Fruit fly (Drosophila melanogaster) whole organism, embryonic: ENCODE results near the gene CG17768.

Source experiments
- BEAF-32 ChIP-seq: fragments of 200-800 bp; sonication (Bioruptor generic); optimal IDR thresholded peaks from 3 replicates; lab custom pipeline; 2017; ENCODE audit warnings: missing biosample characterization, missing genetic modification characterization, mild to moderate bottlenecking, moderate library complexity, missing genetic modification reagents
- CG10147 ChIP-seq: fragments of 200-800 bp; sonication (Bioruptor generic); optimal IDR thresholded peaks from 2 replicates; lab custom pipeline; 2019; ENCODE audit warnings: missing biosample characterization, mild to moderate bottlenecking, missing genetic modification characterization, moderate library complexity
- CG11456 ChIP-seq: fragments of 200-800 bp; sonication (Bioruptor generic); IDR thresholded peaks from 3 replicates; pipeline ENCODE4 v1.3.6; 2022; ENCODE audit warnings: missing biosample characterization, missing genetic modification characterization
- CG11504 ChIP-seq: fragments of 200-800 bp; sonication (Bioruptor generic); optimal IDR thresholded peaks from 3 replicates; lab custom pipeline; 2019; ENCODE audit warnings: missing biosample characterization, mild to moderate bottlenecking, missing genetic modification characterization, moderate library complexity
- CG11695 ChIP-seq: fragments of 200-800 bp; sonication (Bioruptor generic); IDR thresholded peaks from 3 replicates; pipeline ENCODE4 v1.3.6; 2022; ENCODE audit warnings: missing biosample characterization, missing genetic modification characterization
- CG13287 ChIP-seq: fragments of 200-800 bp; sonication (Bioruptor generic); IDR thresholded peaks from 2 replicates; pipeline ENCODE4 v1.3.6; 2022; ENCODE audit warnings: missing biosample characterization, missing genetic modification characterization; ENCODE audit not compliant: partially characterized antibody
- CG13775 ChIP-seq: fragments of 200-800 bp; sonication (Bioruptor generic); optimal IDR thresholded peaks from 3 replicates; lab custom pipeline; 2017; ENCODE audit warnings: missing biosample characterization, mild to moderate bottlenecking, missing genetic modification characterization
- CG14965 ChIP-seq: fragments of 200-800 bp; sonication (Bioruptor generic); optimal IDR thresholded peaks from 2 replicates; lab custom pipeline; 2016; ENCODE audit warnings: missing biosample characterization, missing genetic modification characterization, borderline replicate concordance
- CG1603 ChIP-seq: fragments of 200-800 bp; sonication (Bioruptor generic); optimal IDR thresholded peaks from 2 replicates; lab custom pipeline; 2019; ENCODE audit warnings: missing biosample characterization, mild to moderate bottlenecking, missing genetic modification characterization, moderate library complexity
- CG16813 ChIP-seq: fragments of 200-800 bp; sonication (Bioruptor generic); IDR thresholded peaks from 3 replicates; pipeline ENCODE4 v1.3.6; 2022; ENCODE audit warnings: missing biosample characterization, missing genetic modification characterization; ENCODE audit not compliant: partially characterized antibody
- CG2116 ChIP-seq: fragments of 200-800 bp; sonication (Bioruptor generic); optimal IDR thresholded peaks from 3 replicates; lab custom pipeline; 2018; ENCODE audit warnings: missing biosample characterization, mild to moderate bottlenecking, missing genetic modification characterization
- CG30431 ChIP-seq: fragments of 200-800 bp; sonication (Bioruptor generic); optimal IDR thresholded peaks from 2 replicates; lab custom pipeline; 2017; ENCODE audit warnings: missing biosample characterization, missing genetic modification characterization
- CG3065 ChIP-seq: fragments of 200-800 bp; sonication (Bioruptor generic); optimal IDR thresholded peaks from 2 replicates; lab custom pipeline; 2016; ENCODE audit warnings: missing biosample characterization, missing genetic modification characterization
- CG34224 ChIP-seq: fragments of 200-800 bp; sonication (Bioruptor generic); IDR thresholded peaks from 3 replicates; pipeline ENCODE4 v1.3.6; 2022; ENCODE audit warnings: missing biosample characterization, missing genetic modification characterization; ENCODE audit not compliant: partially characterized antibody
- CG3847 ChIP-seq: fragments of 200-800 bp; sonication (Bioruptor generic); IDR thresholded peaks from 2 replicates; pipeline ENCODE4 v1.3.6; 2022; ENCODE audit warnings: missing biosample characterization, missing genetic modification characterization
- CG6272 ChIP-seq: fragments of 200-800 bp; sonication (Bioruptor generic); IDR thresholded peaks from 2 replicates; pipeline ENCODE4 v1.3.6; 2022; ENCODE audit warnings: missing biosample characterization, missing genetic modification characterization
- CG6765 ChIP-seq: fragments of 200-800 bp; sonication (Bioruptor generic); optimal IDR thresholded peaks from 3 replicates; lab custom pipeline; 2017; ENCODE audit warnings: missing biosample characterization, mild to moderate bottlenecking, missing genetic modification characterization
- CG6791 ChIP-seq: fragments of 200-800 bp; sonication (Bioruptor generic); IDR thresholded peaks from 3 replicates; pipeline ENCODE4 v1.3.6; 2022; ENCODE audit warnings: missing biosample characterization, missing genetic modification characterization; ENCODE audit not compliant: partially characterized antibody
- CG8290 ChIP-seq, 3 experiments: fragments of 200-800 bp; sonication (Bioruptor generic); optimal IDR thresholded peaks; 2 replicates each; lab custom pipeline; 2016 to 2019; ENCODE audit warnings: missing biosample characterization in 3 of 3, missing genetic modification characterization in 3 of 3, mild to moderate bottlenecking in 2 of 3, moderate library complexity in 1 of 3
- CG9727 ChIP-seq: fragments of 200-800 bp; sonication (Bioruptor generic); optimal IDR thresholded peaks from 3 replicates; lab custom pipeline; 2017; ENCODE audit warnings: missing biosample characterization, mild to moderate bottlenecking, missing genetic modification characterization
- Drgx ChIP-seq: fragments of 200-800 bp; sonication (Bioruptor generic); IDR thresholded peaks from 2 replicates; pipeline ENCODE4 v1.3.6; 2022; ENCODE audit warnings: missing biosample characterization, missing genetic modification characterization
- Ets97D ChIP-seq: fragments of 200-800 bp; sonication (Bioruptor generic); optimal IDR thresholded peaks from 3 replicates; lab custom pipeline; 2016; ENCODE audit warnings: missing biosample characterization, missing genetic modification characterization
- Fer3 ChIP-seq: fragments of 200-800 bp; sonication (Bioruptor generic); optimal IDR thresholded peaks from 2 replicates; lab custom pipeline; 2018; ENCODE audit warnings: missing biosample characterization, mild to moderate bottlenecking, missing genetic modification characterization, moderate library complexity
- GATAe ChIP-seq: fragments of 200-800 bp; sonication (Bioruptor generic); conservative IDR thresholded peaks from 2 replicates; pipeline ENCODE4 v1.3.6; 2022; ENCODE audit warnings: missing biosample characterization, missing genetic modification characterization
- Lim3 ChIP-seq: fragments of 200-800 bp; sonication (Bioruptor generic); IDR thresholded peaks from 2 replicates; pipeline ENCODE4 v1.3.6; 2022; ENCODE audit warnings: missing biosample characterization, missing genetic modification characterization
- MBD-R2 ChIP-seq: fragments of 200-800 bp; sonication (Bioruptor generic); IDR thresholded peaks from 2 replicates; pipeline ENCODE4 v1.3.6; 2022; ENCODE audit warnings: missing biosample characterization, missing genetic modification characterization
- MESR4 ChIP-seq: fragments of 200-800 bp; sonication (Bioruptor generic); optimal IDR thresholded peaks from 2 replicates; lab custom pipeline; 2018; ENCODE audit warnings: missing biosample characterization, mild to moderate bottlenecking, missing genetic modification characterization, moderate library complexity
- Max ChIP-seq: fragments of 200-800 bp; sonication (Bioruptor generic); optimal IDR thresholded peaks from 2 replicates; lab custom pipeline; 2016; ENCODE audit warnings: missing biosample characterization, mild to moderate bottlenecking, missing genetic modification characterization
- Med ChIP-seq: fragments of 200-800 bp; sonication (Bioruptor generic); peaks from one replicate; lab custom pipeline; 2016; ENCODE audit warnings: missing biosample characterization, missing genetic modification characterization, mild to moderate bottlenecking, inconsistent platforms, moderate library complexity
- Sin3A ChIP-seq: fragments of >200 bp; optimal IDR thresholded peaks from 2 replicates; lab custom pipeline; 2018
- Taf1 ChIP-seq: fragments of 200-800 bp; sonication (Bioruptor generic); IDR thresholded peaks from 2 replicates; pipeline ENCODE4 v1.3.6; 2022; ENCODE audit warnings: missing biosample characterization, missing genetic modification characterization
- Xrp1 ChIP-seq: fragments of 200-800 bp; sonication (Bioruptor generic); IDR thresholded peaks from 2 replicates; pipeline ENCODE4 v1.3.6; 2022; ENCODE audit warnings: missing biosample characterization, missing genetic modification characterization
- ara ChIP-seq: fragments of 200-800 bp; sonication (Bioruptor generic); IDR thresholded peaks from 2 replicates; pipeline ENCODE4 v1.3.6; 2022; ENCODE audit warnings: missing biosample characterization, missing genetic modification characterization
- caup ChIP-seq: fragments of 200-800 bp; sonication (Bioruptor generic); optimal IDR thresholded peaks from 3 replicates; lab custom pipeline; 2017; ENCODE audit warnings: missing biosample characterization, mild to moderate bottlenecking, missing genetic modification characterization, moderate library complexity; ENCODE audit not compliant: severe bottlenecking
- chinmo ChIP-seq: fragments of 200-800 bp; sonication (Bioruptor generic); IDR thresholded peaks from 4 replicates; pipeline ENCODE4 v1.3.6; 2022; ENCODE audit warnings: missing biosample characterization, missing genetic modification characterization; ENCODE audit not compliant: partially characterized antibody
- ems ChIP-seq: fragments of 200-800 bp; sonication (Bioruptor generic); optimal IDR thresholded peaks from 3 replicates; lab custom pipeline; 2016; ENCODE audit warnings: missing biosample characterization, missing genetic modification characterization
- eve ChIP-seq, 2 experiments: fragments of >200 bp; optimal IDR thresholded peaks; 2 replicates each; lab custom pipeline; 2017; ENCODE audit warnings: missing biosample characterization in 2 of 2, missing genetic modification characterization in 2 of 2
- fd102C ChIP-seq: fragments of 200-800 bp; sonication (Bioruptor generic); optimal IDR thresholded peaks from 2 replicates; lab custom pipeline; 2018; ENCODE audit warnings: missing biosample characterization, mild to moderate bottlenecking, missing genetic modification characterization, moderate library complexity
- hb ChIP-seq: fragments of 200-800 bp; sonication (Bioruptor generic); IDR thresholded peaks from 3 replicates; pipeline ENCODE4 v1.3.6; 2022; ENCODE audit warnings: missing biosample characterization, missing genetic modification characterization; ENCODE audit not compliant: partially characterized antibody
- hkb ChIP-seq, 2 experiments: fragments of 200-800 bp in 1 of 2; fragments of >200 bp in 1 of 2; sonication (Bioruptor generic) in 1 of 2; IDR thresholded peaks in 1 of 2; optimal IDR thresholded peaks in 1 of 2; 2 replicates each; pipeline versions ENCODE4 v1.3.6 to Lab custom; 2017 to 2022; ENCODE audit warnings: missing biosample characterization in 1 of 2, missing genetic modification characterization in 1 of 2
- insv ChIP-seq, 2 experiments: fragments of 200-800 bp; sonication (Bioruptor generic); optimal IDR thresholded peaks; 3 replicates each; lab custom pipeline; 2016 to 2018; ENCODE audit warnings: missing biosample characterization in 2 of 2, missing genetic modification characterization in 2 of 2
- inv ChIP-seq: fragments of 200-800 bp; sonication (Bioruptor generic); IDR thresholded peaks from 2 replicates; pipeline ENCODE4 v1.3.6; 2022; ENCODE audit warnings: missing biosample characterization, missing genetic modification characterization; ENCODE audit not compliant: partially characterized antibody
- lilli ChIP-seq: fragments of 200-800 bp; sonication (Bioruptor generic); optimal IDR thresholded peaks from 3 replicates; lab custom pipeline; 2016; ENCODE audit warnings: missing biosample characterization, missing genetic modification characterization
- mam ChIP-seq: fragments of 200-800 bp; sonication (Bioruptor generic); optimal IDR thresholded peaks from 3 replicates; lab custom pipeline; 2016; ENCODE audit warnings: missing biosample characterization, missing genetic modification characterization
- mirr ChIP-seq: fragments of 200-800 bp; sonication (Bioruptor generic); optimal IDR thresholded peaks from 3 replicates; lab custom pipeline; 2018; ENCODE audit warnings: missing biosample characterization, mild to moderate bottlenecking, missing genetic modification characterization
- pfk ChIP-seq: fragments of 200-800 bp; sonication (Bioruptor generic); optimal IDR thresholded peaks from 2 replicates; lab custom pipeline; 2018; ENCODE audit warnings: missing biosample characterization, mild to moderate bottlenecking, missing genetic modification characterization, moderate library complexity
- pros ChIP-seq: fragments of 200-800 bp; sonication (Bioruptor generic); optimal IDR thresholded peaks from 3 replicates; lab custom pipeline; 2019; ENCODE audit warnings: missing biosample characterization, mild to moderate bottlenecking, missing genetic modification characterization, moderate library complexity
- unc-4 ChIP-seq: fragments of 200-800 bp; sonication (Bioruptor generic); IDR thresholded peaks from 2 replicates; pipeline ENCODE4 v1.3.6; 2022; ENCODE audit warnings: missing biosample characterization, missing genetic modification characterization; ENCODE audit not compliant: partially characterized antibody

CG17768 gene

dm6 chr2L:10403803-10404315, 1.1 kb downstream of the CG17768 start (continued):
- TF ChIP-seq CG6791 (GFP tag; lab: Robert Waterston, UW): peak; percentile 32; the same call in 1 of the 3 replicates
- TF ChIP-seq ara (GFP tag; lab: Robert Waterston, UW): no peak
- no peak for TF ChIP-seq fd102C
- no peak for TF ChIP-seq CG10147 (GFP tag; lab: Kevin White, UChicago)
- TF ChIP-seq caup: no peak
- TF ChIP-seq CG30431 (GFP tag; lab: Kevin White, UChicago): no peak
- peak; percentile 54 for TF ChIP-seq MESR4 (GFP tag; lab: Kevin White, UChicago)
- TF ChIP-seq BEAF-32 (GFP tag; lab: Kevin White, UChicago): peak; percentile 57
- no peak for TF ChIP-seq Sin3A (lab: Kevin White, UChicago)
- no peak for TF ChIP-seq mirr (GFP tag; lab: Kevin White, UChicago)
- TF ChIP-seq CG9727 (GFP tag; lab: Kevin White, UChicago): no peak
- TF ChIP-seq mam (GFP tag; lab: Kevin White, UChicago): peak; percentile 25
- TF ChIP-seq CG3065: peak; percentile 95
- peak; percentile 52 for TF ChIP-seq MBD-R2 (GFP tag; lab: Robert Waterston, UW)
- TF ChIP-seq CG11504 (tag; lab: Kevin White, UChicago): no peak
- TF ChIP-seq Ets97D (GFP tag; lab: Kevin White, UChicago): peak; percentile 27
- TF ChIP-seq unc-4: peak; percentile 56; the same call in 1 of the 2 replicates
- TF ChIP-seq pros (GFP tag; lab: Kevin White, UChicago): no peak
- TF ChIP-seq inv (GFP tag; lab: Robert Waterston, UW): 0 out of 2 replicates have a peak, but pooled peaks have one; percentile 22
- peak; percentile 72 for TF ChIP-seq CG2116 (GFP tag; lab: Kevin White, UChicago)
- no peak for TF ChIP-seq CG6765 (GFP tag; lab: Kevin White, UChicago)
- no peak for TF ChIP-seq Lim3
- no peak for TF ChIP-seq CG3847 (GFP tag; lab: Robert Waterston, UW)
- TF ChIP-seq CG13775 (GFP tag; lab: Kevin White, UChicago): no peak
- TF ChIP-seq CG1603 (tag; lab: Kevin White, UChicago): peak; percentile 91
- peak; percentile 92 for TF ChIP-seq pfk (GFP tag; lab: Kevin White, UChicago)
- TF ChIP-seq GATAe: no peak
- no peak for TF ChIP-seq lilli (GFP tag; lab: Kevin White, UChicago)
- TF ChIP-seq Med (GFP tag; lab: Kevin White, UChicago): peak; percentile 59
- no peak for TF ChIP-seq Max
- TF ChIP-seq CG34224: peak; percentile 44; the same call in 2 of the 3 replicates
- TF ChIP-seq chinmo (GFP tag; lab: Robert Waterston, UW): no peak
- TF ChIP-seq CG14965 (GFP tag; lab: Kevin White, UChicago): no peak
- TF ChIP-seq CG13287 (GFP tag; lab: Robert Waterston, UW): peak; percentile 62
- TF ChIP-seq Taf1 (GFP tag; lab: Robert Waterston, UW): no peak
- no peak for TF ChIP-seq hkb (optimal IDR thresholded peaks at IDR 0.05; lab: Kevin White, UChicago)
- no peak for TF ChIP-seq hkb (GFP tag; IDR thresholded peaks at IDR 0.05; lab: Robert Waterston, UW)
- peak in 1 of 2 experiments; percentile 61 for TF ChIP-seq eve (GFP tag; optimal IDR thresholded peaks at IDR 0.05; lab: Kevin White, UChicago)
- no peak for TF ChIP-seq Fer3 (tag; lab: Kevin White, UChicago)
- no peak for TF ChIP-seq Xrp1 (GFP tag; lab: Robert Waterston, UW)
- TF ChIP-seq CG11695 (GFP tag; lab: Robert Waterston, UW): no peak; the same call in 2 of the 3 replicates
- no peak for TF ChIP-seq insv (GFP tag; optimal IDR thresholded peaks at IDR 0.05; lab: Kevin White, UChicago)
- TF ChIP-seq ems (GFP tag; lab: Kevin White, UChicago): no peak
- no peak for TF ChIP-seq hb (GFP tag; lab: Robert Waterston, UW)
- TF ChIP-seq CG8290 (GFP tag; optimal IDR thresholded peaks at IDR 0.05; lab: Kevin White, UChicago): no peak
- no peak for TF ChIP-seq CG8290 (tag; optimal IDR thresholded peaks at IDR 0.05; lab: Kevin White, UChicago)
- no peak for TF ChIP-seq Drgx (GFP tag; lab: Robert Waterston, UW)
- TF ChIP-seq CG6272 (GFP tag; lab: Robert Waterston, UW): no peak
- peak; percentile 45; the same call in 1 of the 3 replicates for TF ChIP-seq CG16813 (GFP tag; lab: Robert Waterston, UW)
- TF ChIP-seq CG11456: no peak
